Fruit fly (Drosophila melanogaster) whole organism, wandering third instar larva: ENCODE results near the gene zye.

ENCODE experiments used
- Abd-B ChIP-seq: fragments of >200 bp; optimal IDR thresholded peaks from 2 replicates; lab custom pipeline; 2017; ENCODE audit warnings: missing biosample characterization, missing genetic modification characterization
- CG32264 ChIP-seq: fragments of 200-800 bp; sonication (Bioruptor generic); optimal IDR thresholded peaks from 2 replicates; lab custom pipeline; 2016; ENCODE audit warnings: missing biosample characterization, missing genetic modification characterization
- CG9705 ChIP-seq: fragments of 200-800 bp; sonication (Bioruptor generic); optimal IDR thresholded peaks from 2 replicates; lab custom pipeline; 2018; ENCODE audit warnings: missing biosample characterization, mild to moderate bottlenecking, missing genetic modification characterization
- CrebA ChIP-seq: fragments of 200-800 bp; sonication (Bioruptor generic); optimal IDR thresholded peaks from 2 replicates; lab custom pipeline; 2016; ENCODE audit warnings: missing biosample characterization, mild to moderate bottlenecking, missing genetic modification characterization, borderline replicate concordance
- Dfd ChIP-seq: fragments of >200 bp; optimal IDR thresholded peaks from 2 replicates; lab custom pipeline; 2017; ENCODE audit warnings: missing biosample characterization, missing genetic modification characterization
- Dif ChIP-seq: fragments of 200-275, 200-300 bp; sonication (Bioruptor generic); optimal IDR thresholded peaks from 2 replicates; lab custom pipeline; 2018; ENCODE audit warnings: missing biosample characterization, missing genetic modification characterization; ENCODE audit not compliant: partially characterized antibody
- GATAd ChIP-seq: sonication (Bioruptor generic); optimal IDR thresholded peaks from 2 replicates; lab custom pipeline; 2016; ENCODE audit warnings: missing biosample characterization, missing genetic modification characterization
- HLH106 ChIP-seq: fragments of 200-800 bp; optimal IDR thresholded peaks from 3 replicates; lab custom pipeline; 2019; ENCODE audit warnings: missing biosample characterization, mild to moderate bottlenecking, missing genetic modification characterization, moderate library complexity
- Hnf4 ChIP-seq: fragments of 200-800 bp; sonication (Bioruptor generic); optimal IDR thresholded peaks from 2 replicates; lab custom pipeline; 2016; ENCODE audit warnings: missing biosample characterization, mild to moderate bottlenecking, missing genetic modification characterization
- Hr78 ChIP-seq: fragments of >200 bp; optimal IDR thresholded peaks from 2 replicates; lab custom pipeline; 2017; ENCODE audit warnings: missing biosample characterization, missing genetic modification characterization
- Hr83 ChIP-seq: fragments of 200-300 bp; sonication (Bioruptor generic); optimal IDR thresholded peaks from 2 replicates; lab custom pipeline; 2016; ENCODE audit warnings: missing biosample characterization, mild to moderate bottlenecking, missing genetic modification characterization, moderate library complexity; ENCODE audit not compliant: poor library complexity, severe bottlenecking
- Jra ChIP-seq: sonication (Bioruptor generic); optimal IDR thresholded peaks from 2 replicates; lab custom pipeline; 2016; ENCODE audit warnings: missing biosample characterization, missing genetic modification characterization
- Mio ChIP-seq: sonication (Bioruptor generic); optimal IDR thresholded peaks from 2 replicates; lab custom pipeline; 2016; ENCODE audit warnings: missing biosample characterization, missing genetic modification characterization
- Myc ChIP-seq: fragments of >200 bp; optimal IDR thresholded peaks from 2 replicates; lab custom pipeline; 2017
- N ChIP-seq: fragments of >200 bp; optimal IDR thresholded peaks from 2 replicates; lab custom pipeline; 2018; ENCODE audit warnings: missing biosample characterization, missing external identifiers, missing genetic modification characterization
- OdsH ChIP-seq: fragments of 200-800 bp; sonication (Bioruptor generic); optimal IDR thresholded peaks from 2 replicates; lab custom pipeline; 2016; ENCODE audit warnings: missing biosample characterization, mild to moderate bottlenecking, missing genetic modification characterization
- Rel ChIP-seq, 2 experiments: fragments of 200-800 bp; sonication (Bioruptor generic) in 1 of 2; optimal IDR thresholded peaks; 2 replicates in 1 of 2; 3 replicates in 1 of 2; lab custom pipeline; 2016 to 2019; ENCODE audit warnings: mild to moderate bottlenecking in 2 of 2, missing biosample characterization in 2 of 2, missing genetic modification characterization in 2 of 2, moderate library complexity in 1 of 2
- Sp1 ChIP-seq: fragments of 200-800 bp; sonication (Bioruptor generic); optimal IDR thresholded peaks from 3 replicates; lab custom pipeline; 2019; ENCODE audit warnings: missing biosample characterization, mild to moderate bottlenecking, missing genetic modification characterization, moderate library complexity
- Vsx2 ChIP-seq: fragments of 200-300, 225-300 bp; sonication (Bioruptor generic); optimal IDR thresholded peaks from 2 replicates; lab custom pipeline; 2018; ENCODE audit warnings: missing biosample characterization, missing genetic modification characterization; ENCODE audit not compliant: partially characterized antibody
- br ChIP-seq: fragments of 200-800 bp; sonication (Bioruptor generic); optimal IDR thresholded peaks from 2 replicates; lab custom pipeline; 2016; ENCODE audit warnings: missing biosample characterization, missing genetic modification characterization
- brk ChIP-seq: fragments of 200-800 bp; sonication (Bioruptor generic); optimal IDR thresholded peaks from 2 replicates; lab custom pipeline; 2016; ENCODE audit warnings: missing biosample characterization, mild to moderate bottlenecking, missing genetic modification characterization
- dl ChIP-seq, 2 experiments: fragments of 175-275, 200-275 bp in 1 of 2; fragments of 200-275 bp in 1 of 2; sonication (Bioruptor generic); optimal IDR thresholded peaks; lab custom pipeline; 2018; ENCODE audit warnings: mild to moderate bottlenecking in 2 of 2, missing biosample characterization in 2 of 2, missing genetic modification characterization in 2 of 2, moderate library complexity in 2 of 2; ENCODE audit not compliant: partially characterized antibody in 2 of 2, insufficient read depth in 1 of 2
- dmrt93B ChIP-seq: fragments of 200-800 bp; sonication (Bioruptor generic); optimal IDR thresholded peaks from 2 replicates; lab custom pipeline; 2018; ENCODE audit warnings: missing biosample characterization, mild to moderate bottlenecking, missing genetic modification characterization
- dsf ChIP-seq: sonication (Bioruptor generic); optimal IDR thresholded peaks from 2 replicates; lab custom pipeline; 2016; ENCODE audit warnings: missing biosample characterization, missing genetic modification characterization, borderline replicate concordance
- ey ChIP-seq: fragments of 200-800 bp; sonication (Bioruptor generic); optimal IDR thresholded peaks from 2 replicates; lab custom pipeline; 2016; ENCODE audit warnings: missing biosample characterization, missing genetic modification characterization
- foxo ChIP-seq, 2 experiments: fragments of 200-800 bp; sonication (Bioruptor generic); optimal IDR thresholded peaks; 2 replicates in 1 of 2; 3 replicates in 1 of 2; lab custom pipeline; 2016 to 2017; ENCODE audit warnings: missing biosample characterization in 2 of 2, missing genetic modification characterization in 2 of 2
- fru ChIP-seq: fragments of 200-800 bp; sonication (Bioruptor generic); optimal IDR thresholded peaks from 3 replicates; lab custom pipeline; 2016; ENCODE audit warnings: missing biosample characterization, mild to moderate bottlenecking, missing genetic modification characterization
- h ChIP-seq: fragments of 200-800 bp; sonication (Bioruptor generic); optimal IDR thresholded peaks from 3 replicates; lab custom pipeline; 2016; ENCODE audit warnings: missing biosample characterization, mild to moderate bottlenecking, missing genetic modification characterization
- jim ChIP-seq: fragments of 175-275, 200-325 bp; sonication (Bioruptor generic); optimal IDR thresholded peaks from 2 replicates; lab custom pipeline; 2016; ENCODE audit warnings: missing biosample characterization, mild to moderate bottlenecking, missing genetic modification characterization
- lola ChIP-seq: fragments of >200 bp; optimal IDR thresholded peaks from 2 replicates; lab custom pipeline; 2017; ENCODE audit warnings: missing biosample characterization, missing genetic modification characterization
- pan ChIP-seq: fragments of >200 bp; optimal IDR thresholded peaks from 2 replicates; lab custom pipeline; 2017
- psq ChIP-seq: fragments of 200-800 bp; sonication (Bioruptor generic); optimal IDR thresholded peaks from 3 replicates; lab custom pipeline; 2017; ENCODE audit warnings: missing biosample characterization, mild to moderate bottlenecking, missing genetic modification characterization, moderate library complexity
- rgr ChIP-seq: fragments of 200-800 bp; sonication (Bioruptor generic); optimal IDR thresholded peaks from 3 replicates; lab custom pipeline; 2016; ENCODE audit warnings: missing biosample characterization, mild to moderate bottlenecking, missing genetic modification characterization
- sage ChIP-seq: fragments of 200-800 bp; sonication (Bioruptor generic); optimal IDR thresholded peaks from 2 replicates; lab custom pipeline; 2016; ENCODE audit warnings: missing biosample characterization, mild to moderate bottlenecking, missing genetic modification characterization
- sv ChIP-seq: fragments of 200-800 bp; sonication (Bioruptor generic); optimal IDR thresholded peaks from 3 replicates; lab custom pipeline; 2016; ENCODE audit warnings: missing biosample characterization, missing genetic modification characterization
- tai ChIP-seq: sonication (Bioruptor generic); optimal IDR thresholded peaks from 2 replicates; lab custom pipeline; 2016; ENCODE audit warnings: missing biosample characterization, missing genetic modification characterization
- usp ChIP-seq: fragments of >200 bp; optimal IDR thresholded peaks from 2 replicates; lab custom pipeline; 2017; ENCODE audit warnings: missing biosample characterization, missing genetic modification characterization
- woc ChIP-seq: sonication (Bioruptor generic); optimal IDR thresholded peaks from 2 replicates; lab custom pipeline; 2016; ENCODE audit warnings: missing biosample characterization, mild to moderate bottlenecking, missing genetic modification characterization

Gene zye

DNA sequence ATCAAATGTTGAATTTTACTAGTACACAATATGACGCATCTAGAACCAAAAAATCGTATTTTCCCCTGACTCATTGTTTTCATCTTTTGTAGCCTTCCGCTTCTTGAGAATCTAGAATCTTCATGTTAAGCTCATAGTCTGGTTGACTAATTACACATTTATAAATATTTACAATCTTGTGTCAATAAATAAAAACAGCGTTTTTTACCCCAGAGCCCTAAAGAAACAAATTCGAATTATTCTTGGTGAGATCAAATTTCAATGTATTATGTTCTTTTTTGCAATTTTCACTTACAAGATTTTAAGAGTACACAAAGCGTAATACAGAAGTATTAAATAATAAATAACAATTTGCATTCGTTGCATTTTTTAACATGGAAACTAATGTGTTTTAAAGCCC, 17.4 kb upstream of the zye start:
- TF ChIP-seq Dif = no peak
- TF ChIP-seq Vsx2 (GFP tag; lab: Kevin White, UChicago) = no peak
- no peak for TF ChIP-seq HLH106 (tag; lab: Kevin White, UChicago)
- TF ChIP-seq dmrt93B (GFP tag; lab: Kevin White, UChicago) = no peak
- TF ChIP-seq dl (GFP tag; optimal IDR thresholded peaks at IDR 0.05; lab: Kevin White, UChicago; ENCODE audit: insufficient read depth in 1 of 2, partially characterized antibody in 2 of 2) = no peak
- TF ChIP-seq Mio = no peak
- no peak for TF ChIP-seq Hr78 (GFP tag; lab: Kevin White, UChicago)
- no peak for TF ChIP-seq Hr83 (GFP tag; lab: Kevin White, UChicago)
- no peak for TF ChIP-seq lola (GFP tag; lab: Kevin White, UChicago)
- no peak for TF ChIP-seq psq (GFP tag; lab: Kevin White, UChicago)
- TF ChIP-seq Rel (GFP tag; optimal IDR thresholded peaks at IDR 0.05; lab: Kevin White, UChicago) = no peak
- no peak for TF ChIP-seq Rel (tag; optimal IDR thresholded peaks at IDR 0.05; lab: Kevin White, UChicago)
- TF ChIP-seq woc = no peak
- no peak for TF ChIP-seq CrebA (GFP tag; lab: Kevin White, UChicago)
- no peak for TF ChIP-seq sv
- TF ChIP-seq usp (GFP tag; lab: Kevin White, UChicago) = no peak
- no peak for TF ChIP-seq h (GFP tag; lab: Kevin White, UChicago)
- no peak for TF ChIP-seq ey (GFP tag; lab: Kevin White, UChicago)
- TF ChIP-seq Sp1 (GFP tag; lab: Kevin White, UChicago) = no peak
- TF ChIP-seq rgr = no peak

DNA sequence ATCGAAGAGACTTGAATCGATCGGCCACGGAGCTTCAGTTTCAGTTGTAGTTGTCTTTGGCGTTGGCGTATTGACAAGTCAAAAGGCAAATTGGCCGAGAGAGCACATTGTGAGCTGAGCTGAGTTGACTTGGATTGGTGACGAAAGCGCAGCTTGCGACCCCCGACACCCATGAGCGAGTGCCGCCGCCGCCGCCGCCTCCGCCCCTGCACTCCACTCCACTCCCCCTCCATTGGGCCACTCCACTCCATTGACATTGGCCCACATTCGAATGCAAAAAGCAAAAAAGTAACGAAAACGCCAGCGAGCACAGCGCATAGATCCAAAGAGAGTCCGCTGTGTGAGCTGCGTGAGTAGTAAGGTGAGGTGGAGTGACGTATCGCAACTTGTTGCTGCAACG, 15.6 kb upstream of the zye start:
- TF ChIP-seq dl (GFP tag; optimal IDR thresholded peaks at IDR 0.05; lab: Kevin White, UChicago; ENCODE audit: insufficient read depth in 1 of 2, partially characterized antibody in 2 of 2) (no peak), Dif (no peak), lola (GFP tag; lab: Kevin White, UChicago) (no peak), rgr (no peak), Myc (lab: Kevin White, UChicago) (no peak), psq (GFP tag; lab: Kevin White, UChicago) (no peak), Abd-B (GFP tag; lab: Kevin White, UChicago) (no peak), ey (GFP tag; lab: Kevin White, UChicago) (no peak), Rel (GFP tag; optimal IDR thresholded peaks at IDR 0.05; lab: Kevin White, UChicago) (no peak), Rel (tag; optimal IDR thresholded peaks at IDR 0.05; lab: Kevin White, UChicago) (no peak), CG9705 (GFP tag; lab: Kevin White, UChicago) (no peak)

DNA sequence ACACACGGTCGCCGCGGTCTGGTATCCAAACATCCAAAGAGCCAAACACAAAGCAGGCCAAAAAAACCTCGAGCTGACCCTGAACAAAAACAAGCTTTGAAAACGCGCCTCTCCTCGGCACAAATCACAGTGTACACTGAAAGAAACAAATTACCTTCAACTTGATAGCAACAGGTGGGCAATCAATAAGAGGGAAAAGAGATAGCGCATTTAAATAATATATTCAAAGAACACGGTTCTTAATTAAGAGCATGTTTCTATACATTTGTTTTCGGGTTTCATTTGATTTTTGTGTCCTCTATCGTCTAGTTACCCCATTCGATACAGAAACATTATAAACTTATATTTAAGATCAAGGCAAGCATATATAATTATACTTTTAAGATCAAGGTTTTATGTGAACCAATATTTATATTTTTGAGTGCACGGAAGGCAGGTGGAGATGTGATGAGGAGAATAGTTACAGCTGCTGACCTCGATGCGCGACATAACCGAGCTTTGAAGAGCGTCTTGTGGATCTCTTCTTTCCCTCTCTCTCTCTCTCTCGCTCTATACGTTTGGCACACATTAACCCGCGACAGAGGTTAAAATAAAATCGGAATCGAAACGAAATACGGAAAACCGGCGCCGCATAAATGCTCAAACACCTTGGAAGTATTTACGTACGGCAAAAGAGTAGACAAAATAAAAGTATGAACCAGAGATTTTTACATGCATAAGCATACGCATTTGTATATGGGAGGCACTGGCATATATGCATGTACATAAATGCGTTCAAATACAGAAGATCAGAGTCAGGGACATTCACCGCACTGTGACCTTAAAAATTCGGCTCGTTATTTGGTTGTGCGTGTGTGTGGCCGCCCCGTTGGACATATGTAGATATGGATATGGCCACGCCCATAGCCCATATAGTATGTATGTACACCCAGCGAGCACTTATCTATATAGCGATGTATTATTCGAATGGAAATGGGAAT, 14.9 kb upstream of the zye start:
- TF ChIP-seq jim (GFP tag; lab: Kevin White, UChicago) (no peak), rgr (peak; percentile 75), Dif (peak; percentile 14), h (GFP tag; lab: Kevin White, UChicago) (peak; percentile 76), Myc (lab: Kevin White, UChicago) (no peak), OdsH (peak; percentile 66), Hnf4 (peak; percentile 25), GATAd (GFP tag; lab: Kevin White, UChicago) (no peak), dsf (GFP tag; lab: Kevin White, UChicago) (no peak), foxo (GFP tag; optimal IDR thresholded peaks at IDR 0.05; lab: Kevin White, UChicago) (peak in 1 of 2 experiments; percentile 79), Hr83 (GFP tag; lab: Kevin White, UChicago) (no peak), Vsx2 (GFP tag; lab: Kevin White, UChicago) (no peak), Mio (no peak), fru (GFP tag; lab: Kevin White, UChicago) (peak; percentile 69), woc (peak; percentile 55), Sp1 (GFP tag; lab: Kevin White, UChicago) (peak; percentile 60), Hr78 (GFP tag; lab: Kevin White, UChicago) (no peak), br (GFP tag; lab: Kevin White, UChicago) (peak; percentile 69), dmrt93B (GFP tag; lab: Kevin White, UChicago) (peak; percentile 21), dl (GFP tag; optimal IDR thresholded peaks at IDR 0.05; lab: Kevin White, UChicago; ENCODE audit: insufficient read depth in 1 of 2, partially characterized antibody in 2 of 2) (no peak), Dfd (GFP tag; lab: Kevin White, UChicago) (no peak), CG32264 (no peak), brk (GFP tag; lab: Kevin White, UChicago) (peak; percentile 64), sv (peak; percentile 82), usp (GFP tag; lab: Kevin White, UChicago) (no peak), tai (GFP tag; lab: Kevin White, UChicago) (no peak), sage (GFP tag; lab: Kevin White, UChicago) (peak; percentile 19), CrebA (GFP tag; lab: Kevin White, UChicago) (no peak), N (no peak), lola (GFP tag; lab: Kevin White, UChicago) (no peak), psq (GFP tag; lab: Kevin White, UChicago) (peak; percentile 59), Abd-B (GFP tag; lab: Kevin White, UChicago) (no peak), pan (lab: Kevin White, UChicago) (no peak), HLH106 (tag; lab: Kevin White, UChicago) (peak; percentile 59), CG9705 (GFP tag; lab: Kevin White, UChicago) (peak; percentile 6), Rel (GFP tag; optimal IDR thresholded peaks at IDR 0.05; lab: Kevin White, UChicago) (no peak), Rel (tag; optimal IDR thresholded peaks at IDR 0.05; lab: Kevin White, UChicago) (no peak), Jra (peak; percentile 17), ey (GFP tag; lab: Kevin White, UChicago) (peak; percentile 72)
